Fruit fly (Drosophila melanogaster) whole organism, embryonic: Measurements from ENCODE around the gene Socs36E.

ENCODE experiments used
- Aef1 ChIP-seq: fragments of 200-800 bp; sonication (Bioruptor generic); IDR thresholded peaks from 3 replicates; pipeline ENCODE4 v1.3.6; 2022; ENCODE audit warnings: missing biosample characterization, missing genetic modification characterization
- Atf-2 ChIP-seq: fragments of 200-800 bp; sonication (Bioruptor generic); optimal IDR thresholded peaks from 2 replicates; lab custom pipeline; 2016; ENCODE audit warnings: missing biosample characterization, missing genetic modification characterization
- Atf6 ChIP-seq: fragments of 200-800 bp; sonication (Bioruptor generic); IDR thresholded peaks from 2 replicates; pipeline ENCODE4 v1.3.6; 2022; ENCODE audit warnings: missing biosample characterization, missing genetic modification characterization
- CG11560 ChIP-seq: fragments of 200-800 bp; sonication (Bioruptor generic); IDR thresholded peaks from 3 replicates; pipeline ENCODE4 v1.3.6; 2022; ENCODE audit warnings: missing biosample characterization, missing genetic modification characterization
- CG12219 ChIP-seq: fragments of 200-800 bp; sonication (Bioruptor generic); optimal IDR thresholded peaks from 3 replicates; lab custom pipeline; 2018; ENCODE audit warnings: missing biosample characterization, mild to moderate bottlenecking, missing genetic modification characterization
- CG13123 ChIP-seq: fragments of 200-800 bp; sonication (Bioruptor generic); optimal IDR thresholded peaks from 2 replicates; lab custom pipeline; 2016; ENCODE audit warnings: missing biosample characterization, missing genetic modification characterization
- CG14667 ChIP-seq: fragments of 200-800 bp; sonication (Bioruptor generic); IDR thresholded peaks from 2 replicates; pipeline ENCODE4 v1.3.6; 2022; ENCODE audit warnings: missing biosample characterization, missing genetic modification characterization
- CG14860 ChIP-seq: fragments of 200-800 bp; sonication (Bioruptor generic); IDR thresholded peaks from 3 replicates; pipeline ENCODE4 v1.3.6; 2022; ENCODE audit warnings: missing biosample characterization, missing genetic modification characterization; ENCODE audit not compliant: partially characterized antibody
- CG16863 ChIP-seq: fragments of 200-800 bp; sonication (Bioruptor generic); optimal IDR thresholded peaks from 3 replicates; lab custom pipeline; 2016; ENCODE audit warnings: missing biosample characterization, missing genetic modification characterization
- CG17186 ChIP-seq: fragments of 200-800 bp; sonication (Bioruptor generic); optimal IDR thresholded peaks from 3 replicates; lab custom pipeline; 2017; ENCODE audit warnings: missing biosample characterization, missing genetic modification reagents, missing genetic modification characterization
- CG1792 ChIP-seq: fragments of 200-800 bp; sonication (Bioruptor generic); optimal IDR thresholded peaks from 2 replicates; lab custom pipeline; 2016; ENCODE audit warnings: missing biosample characterization, missing genetic modification characterization
- CG31388 ChIP-seq: fragments of 200-800 bp; sonication (Bioruptor generic); optimal IDR thresholded peaks from 2 replicates; lab custom pipeline; 2016; ENCODE audit warnings: missing biosample characterization, missing genetic modification characterization
- CG3281 ChIP-seq: fragments of 200-800 bp; sonication (Bioruptor generic); optimal IDR thresholded peaks from 3 replicates; lab custom pipeline; 2017; ENCODE audit warnings: missing biosample characterization, mild to moderate bottlenecking, missing genetic modification characterization
- CG3407 ChIP-seq: fragments of 200-800 bp; sonication (Bioruptor generic); optimal IDR thresholded peaks from 2 replicates; lab custom pipeline; 2018; ENCODE audit warnings: missing biosample characterization, mild to moderate bottlenecking, missing genetic modification characterization
- CG3726 ChIP-seq: fragments of 200-800 bp; sonication (Bioruptor generic); IDR thresholded peaks from 3 replicates; pipeline ENCODE4, ENCODE4 v1.3.6; 2022; ENCODE audit warnings: missing biosample characterization, missing genetic modification characterization
- CG3838 ChIP-seq: fragments of 200-800 bp; sonication (Bioruptor generic); optimal IDR thresholded peaks from 3 replicates; lab custom pipeline; 2016; ENCODE audit warnings: missing biosample characterization, missing genetic modification characterization
- CG6654 ChIP-seq: fragments of 200-800 bp; sonication (Bioruptor generic); optimal IDR thresholded peaks from 2 replicates; lab custom pipeline; 2017; ENCODE audit warnings: missing biosample characterization, mild to moderate bottlenecking, missing genetic modification characterization
- CG7556 ChIP-seq: fragments of 200-800 bp; sonication (Bioruptor generic); optimal IDR thresholded peaks from 2 replicates; lab custom pipeline; 2017; ENCODE audit warnings: missing biosample characterization, mild to moderate bottlenecking, missing genetic modification characterization
- CG8944 ChIP-seq: fragments of 200-800 bp; sonication (Bioruptor generic); optimal IDR thresholded peaks from 3 replicates; lab custom pipeline; 2016; ENCODE audit warnings: missing biosample characterization, missing genetic modification characterization
- CG9609 ChIP-seq: fragments of 200-800 bp; sonication (Bioruptor generic); optimal IDR thresholded peaks from 3 replicates; lab custom pipeline; 2016; ENCODE audit warnings: missing biosample characterization, missing genetic modification characterization
- CoRest ChIP-seq: fragments of 200-800 bp; sonication (Bioruptor generic); optimal IDR thresholded peaks from 3 replicates; lab custom pipeline; 2018; ENCODE audit warnings: missing biosample characterization, mild to moderate bottlenecking, missing genetic modification characterization, moderate library complexity
- Dip3 ChIP-seq: fragments of 200-800 bp; sonication (Bioruptor generic); optimal IDR thresholded peaks from 3 replicates; lab custom pipeline; 2016; ENCODE audit warnings: missing biosample characterization, missing genetic modification characterization
- H15 ChIP-seq: fragments of 200-800 bp; sonication (Bioruptor generic); IDR thresholded peaks from 3 replicates; pipeline ENCODE4 v1.3.6; 2022; ENCODE audit warnings: missing biosample characterization, missing genetic modification characterization
- Jarid2 ChIP-seq: fragments of 200-800 bp; sonication (Bioruptor generic); optimal IDR thresholded peaks from 3 replicates; lab custom pipeline; 2017; ENCODE audit warnings: mild to moderate bottlenecking, missing biosample characterization, missing genetic modification reagents, missing genetic modification characterization
- Med ChIP-seq: fragments of 200-800 bp; sonication (Bioruptor generic); peaks from one replicate; lab custom pipeline; 2016; ENCODE audit warnings: missing biosample characterization, missing genetic modification characterization, mild to moderate bottlenecking, inconsistent platforms, moderate library complexity
- Oli ChIP-seq: fragments of 200-800 bp; sonication (Bioruptor generic); optimal IDR thresholded peaks from 2 replicates; lab custom pipeline; 2018; ENCODE audit warnings: missing biosample characterization, mild to moderate bottlenecking, missing genetic modification characterization, moderate library complexity
- Sin3A ChIP-seq: fragments of >200 bp; optimal IDR thresholded peaks from 2 replicates; lab custom pipeline; 2018
- Six4 ChIP-seq: fragments of 200-800 bp; sonication (Bioruptor generic); optimal IDR thresholded peaks from 2 replicates; lab custom pipeline; 2016; ENCODE audit warnings: missing biosample characterization, missing genetic modification characterization
- Sox102F ChIP-seq: fragments of 200-800 bp; sonication (Bioruptor generic); optimal IDR thresholded peaks from 2 replicates; lab custom pipeline; 2018; ENCODE audit warnings: missing biosample characterization, mild to moderate bottlenecking, missing genetic modification characterization, moderate library complexity
- Trl ChIP-seq, 3 experiments: fragments of >200 bp in 2 of 3; fragments of 200-800 bp in 1 of 3; sonication (Bioruptor generic) in 1 of 3; optimal IDR thresholded peaks; 2 replicates in 1 of 3; 3 replicates in 2 of 3; lab custom pipeline; 2016 to 2017; ENCODE audit warnings: missing biosample characterization in 1 of 3, missing genetic modification characterization in 1 of 3
- Xrp1 ChIP-seq: fragments of 200-800 bp; sonication (Bioruptor generic); IDR thresholded peaks from 2 replicates; pipeline ENCODE4 v1.3.6; 2022; ENCODE audit warnings: missing biosample characterization, missing genetic modification characterization
- amos ChIP-seq: fragments of 200-800 bp; sonication (Bioruptor generic); IDR thresholded peaks from 2 replicates; pipeline ENCODE4 v1.3.6; 2022; ENCODE audit warnings: missing biosample characterization, missing genetic modification characterization; ENCODE audit not compliant: partially characterized antibody
- br ChIP-seq: fragments of >200 bp; optimal IDR thresholded peaks from 2 replicates; lab custom pipeline; 2017
- caup ChIP-seq: fragments of 200-800 bp; sonication (Bioruptor generic); optimal IDR thresholded peaks from 3 replicates; lab custom pipeline; 2017; ENCODE audit warnings: missing biosample characterization, mild to moderate bottlenecking, missing genetic modification characterization, moderate library complexity; ENCODE audit not compliant: severe bottlenecking
- ci ChIP-seq: fragments of 200-800 bp; sonication (Bioruptor generic); IDR thresholded peaks from 3 replicates; pipeline ENCODE4 v1.3.6; 2022; ENCODE audit warnings: missing biosample characterization, missing genetic modification characterization
- cwo ChIP-seq: fragments of 200-800 bp; sonication (Bioruptor generic); optimal IDR thresholded peaks from 3 replicates; lab custom pipeline; 2017; ENCODE audit warnings: missing biosample characterization, missing genetic modification characterization, mild to moderate bottlenecking, moderate library complexity, missing genetic modification reagents
- dpn ChIP-seq, 2 experiments: fragments of 200-800 bp; sonication (Bioruptor generic); optimal IDR thresholded peaks; 3 replicates each; lab custom pipeline; 2016; ENCODE audit warnings: missing biosample characterization in 2 of 2, missing genetic modification characterization in 2 of 2
- dysf ChIP-seq: fragments of 200-800 bp; sonication (Bioruptor generic); IDR thresholded peaks from 3 replicates; pipeline ENCODE4 v1.3.6; 2022; ENCODE audit warnings: missing biosample characterization, missing genetic modification characterization
- jumu ChIP-seq: fragments of 200-800 bp; sonication (Bioruptor generic); optimal IDR thresholded peaks from 3 replicates; lab custom pipeline; 2016; ENCODE audit warnings: missing biosample characterization, missing genetic modification characterization
- kay ChIP-seq: fragments of 200-800 bp; sonication (Bioruptor generic); optimal IDR thresholded peaks from 2 replicates; lab custom pipeline; 2016; ENCODE audit warnings: missing biosample characterization, missing genetic modification characterization
- ken ChIP-seq: fragments of 200-800 bp; sonication (Bioruptor generic); IDR thresholded peaks from 3 replicates; pipeline ENCODE4 v1.3.6; 2022; ENCODE audit warnings: missing biosample characterization, missing genetic modification characterization
- klu ChIP-seq: fragments of 200-800 bp; sonication (Bioruptor generic); IDR thresholded peaks from 2 replicates; pipeline ENCODE4 v1.3.6; 2022; ENCODE audit warnings: missing biosample characterization, missing genetic modification characterization
- luna ChIP-seq: fragments of 200-800 bp; sonication (Bioruptor generic); optimal IDR thresholded peaks from 2 replicates; lab custom pipeline; 2016; ENCODE audit warnings: missing biosample characterization, missing genetic modification characterization
- org-1 ChIP-seq: fragments of 200-800 bp; sonication (Bioruptor generic); optimal IDR thresholded peaks from 2 replicates; lab custom pipeline; 2017; ENCODE audit warnings: missing biosample characterization, missing genetic modification characterization
- pb ChIP-seq: fragments of 200-800 bp; sonication (Bioruptor generic); optimal IDR thresholded peaks from 3 replicates; lab custom pipeline; 2016; ENCODE audit warnings: missing biosample characterization, missing genetic modification characterization
- pzg ChIP-seq: fragments of 200-800 bp; sonication (Bioruptor generic); optimal IDR thresholded peaks from 3 replicates; lab custom pipeline; 2018; ENCODE audit warnings: missing biosample characterization, mild to moderate bottlenecking, missing genetic modification characterization, moderate library complexity
- scrt ChIP-seq: fragments of 200-800 bp; sonication (Bioruptor generic); optimal IDR thresholded peaks from 2 replicates; lab custom pipeline; 2018; ENCODE audit warnings: missing biosample characterization, mild to moderate bottlenecking, missing genetic modification characterization, moderate library complexity
- sens-2 ChIP-seq: fragments of 200-800 bp; sonication (Bioruptor generic); IDR thresholded peaks from 2 replicates; pipeline ENCODE4 v1.3.6; 2022; ENCODE audit warnings: missing biosample characterization, missing genetic modification characterization
- zf30C ChIP-seq: fragments of 200-800 bp; sonication (Bioruptor generic); optimal IDR thresholded peaks from 3 replicates; lab custom pipeline; 2018; ENCODE audit warnings: missing biosample characterization, mild to moderate bottlenecking, missing genetic modification characterization

The Socs36E gene

DNA sequence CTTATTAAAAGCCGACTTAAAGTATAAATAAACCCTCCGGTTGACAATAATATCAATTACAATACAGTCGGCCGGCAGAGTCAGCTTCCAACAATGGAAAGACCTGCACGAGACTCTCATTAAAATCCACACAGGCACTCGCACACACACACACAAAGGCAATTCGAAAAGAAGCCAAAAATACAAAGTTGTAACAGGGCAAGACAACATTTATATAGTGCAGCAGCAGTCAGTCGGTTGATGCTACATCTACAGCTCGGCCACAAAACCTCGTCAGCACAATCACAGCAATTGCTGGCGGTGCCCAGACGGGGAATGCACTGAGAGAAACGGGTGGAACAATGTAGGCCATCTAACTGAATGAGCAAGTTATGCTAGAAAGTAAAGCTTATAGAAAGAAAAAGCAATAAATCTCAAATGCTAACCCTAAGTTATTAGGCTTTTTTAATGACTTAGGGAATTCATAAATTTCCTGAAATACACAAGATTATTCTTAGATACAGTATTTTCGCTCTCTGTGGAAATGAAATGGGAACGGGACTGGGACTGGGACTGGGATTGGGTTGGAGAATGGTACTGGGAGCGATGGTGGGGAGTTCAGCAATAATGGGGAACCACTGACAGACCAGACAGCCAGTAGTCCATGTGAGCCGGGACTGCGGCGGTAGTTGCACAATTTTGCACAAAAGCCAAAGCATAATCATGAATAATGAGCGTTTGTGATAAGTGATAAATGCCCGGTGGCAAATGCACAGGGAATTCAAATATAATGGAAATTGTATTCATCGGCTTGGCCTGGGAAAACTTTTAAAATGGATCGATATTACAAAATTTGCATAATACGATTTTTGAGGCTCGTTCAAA lies 30.6 kb downstream of the Socs36E start (continued):
- TF ChIP-seq pzg (GFP tag; lab: Kevin White, UChicago) (no peak), scrt (peak; percentile 17), CoRest (peak; percentile 43), Atf-2 (GFP tag; lab: Kevin White, UChicago) (peak; percentile 27), CG14667 (GFP tag; lab: Robert Waterston, UW) (peak; percentile 48), Sin3A (lab: Kevin White, UChicago) (no peak), Jarid2 (GFP tag; lab: Kevin White, UChicago) (no peak), br (lab: Kevin White, UChicago) (no peak), luna (GFP tag; lab: Kevin White, UChicago) (no peak), Oli (tag; lab: Kevin White, UChicago) (peak; percentile 45), CG16863 (GFP tag; lab: Kevin White, UChicago) (peak; percentile 61), dysf (GFP tag; lab: Robert Waterston, UW) (peak; percentile 45; the same call in 2 of the 3 replicates), amos (no peak), CG7556 (GFP tag; lab: Kevin White, UChicago) (peak; percentile 19), Xrp1 (GFP tag; lab: Robert Waterston, UW) (peak; percentile 64), ci (0 out of 3 replicates have a peak, but pooled peaks have one; percentile 17), kay (GFP tag; lab: Kevin White, UChicago) (peak; percentile 14), Trl (optimal IDR thresholded peaks at IDR 0.05; lab: Kevin White, UChicago) (no peak), Trl (GFP tag; optimal IDR thresholded peaks at IDR 0.05; lab: Kevin White, UChicago) (peak; percentile 37), Med (GFP tag; lab: Kevin White, UChicago) (peak; percentile 92), jumu (GFP tag; lab: Kevin White, UChicago) (peak; percentile 33), CG3407 (GFP tag; lab: Kevin White, UChicago) (peak; percentile 5), klu (GFP tag; lab: Robert Waterston, UW) (peak; percentile 25; the same call in 1 of the 2 replicates), Atf6 (GFP tag; lab: Robert Waterston, UW) (no peak), zf30C (GFP tag; lab: Kevin White, UChicago) (no peak), CG12219 (GFP tag; lab: Kevin White, UChicago) (peak; percentile 12), CG13123 (GFP tag; lab: Kevin White, UChicago) (no peak), Aef1 (GFP tag; lab: Robert Waterston, UW) (no peak), CG3281 (GFP tag; lab: Kevin White, UChicago) (peak; percentile 19), dpn (GFP tag; optimal IDR thresholded peaks at IDR 0.05; lab: Kevin White, UChicago) (peak; percentile 33 to 36), cwo (GFP tag; lab: Kevin White, UChicago) (peak; percentile 56), CG14860 (GFP tag; lab: Robert Waterston, UW) (no peak), H15 (GFP tag; lab: Robert Waterston, UW) (0 out of 3 replicates have a peak, but pooled peaks have one; percentile 24), CG8944 (GFP tag; lab: Kevin White, UChicago) (peak; percentile 33), Six4 (GFP tag; lab: Kevin White, UChicago) (peak; percentile 19), Sox102F (GFP tag; lab: Kevin White, UChicago) (peak; percentile 54), CG3726 (GFP tag; lab: Robert Waterston, UW) (no peak), caup (peak; percentile 22), CG1792 (GFP tag; lab: Kevin White, UChicago) (peak; percentile 40), CG11560 (0 out of 3 replicates have a peak, but pooled peaks have one; percentile 15), CG3838 (no peak), pb (GFP tag; lab: Kevin White, UChicago) (peak; percentile 29), CG31388 (GFP tag; lab: Kevin White, UChicago) (no peak), org-1 (GFP tag; lab: Kevin White, UChicago) (peak; percentile 40), sens-2 (GFP tag; lab: Robert Waterston, UW) (peak; percentile 35; the same call in 1 of the 2 replicates), CG6654 (GFP tag; lab: Kevin White, UChicago) (no peak), CG17186 (GFP tag; lab: Kevin White, UChicago) (no peak), Dip3 (GFP tag; lab: Kevin White, UChicago) (no peak), ken (no peak), CG9609 (peak; percentile 10)
